Worm (Caenorhabditis elegans) whole organism, late embryonic: ENCODE measurements around the gene F27B3.8.

Experiments used
- C08G9.2 ChIP-seq: sonication (generic microtip); optimal IDR thresholded peaks from 2 replicates; lab custom pipeline; 2016; ENCODE audit warnings: mild to moderate bottlenecking, missing genetic modification characterization, moderate library complexity, missing compliant biosample characterization
- F13H6.1 ChIP-seq: sonication (generic microtip); optimal IDR thresholded peaks from 2 replicates; lab custom pipeline; 2016; ENCODE audit warnings: missing genetic modification characterization, missing compliant biosample characterization
- K02D7.2 ChIP-seq: sonication (generic microtip); optimal IDR thresholded peaks from 2 replicates; lab custom pipeline; 2017; ENCODE audit warnings: mild to moderate bottlenecking, missing genetic modification characterization, missing compliant biosample characterization
- K09A11.1 ChIP-seq: sonication (generic microtip); optimal IDR thresholded peaks from 2 replicates; lab custom pipeline; 2017; ENCODE audit warnings: antibody characterized with exemption, mild to moderate bottlenecking, missing genetic modification characterization, missing compliant biosample characterization; ENCODE audit not compliant: insufficient read depth
- T23F11.4 ChIP-seq: fragments of 200-800 bp; sonication (Bioruptor generic); optimal IDR thresholded peaks from 2 replicates; lab custom pipeline; 2018; ENCODE audit warnings: mild to moderate bottlenecking, missing genetic modification characterization, missing compliant biosample characterization
- ahr-1 ChIP-seq: sonication (generic microtip); optimal IDR thresholded peaks from 2 replicates; lab custom pipeline; 2016; ENCODE audit warnings: missing genetic modification characterization, missing compliant biosample characterization
- ama-1 ChIP-seq: fragments of 150-350 bp; optimal IDR thresholded peaks from 2 replicates; lab custom pipeline; 2014
- ceh-14 ChIP-seq: sonication (generic microtip); optimal IDR thresholded peaks from 2 replicates; lab custom pipeline; 2016; ENCODE audit warnings: missing genotype, missing genetic modification characterization, missing compliant biosample characterization
- ceh-2 ChIP-seq: sonication (generic microtip); optimal IDR thresholded peaks from 2 replicates; lab custom pipeline; 2016; ENCODE audit warnings: missing genotype, missing genetic modification characterization, missing compliant biosample characterization
- ceh-22 ChIP-seq: sonication (generic microtip); optimal IDR thresholded peaks from 2 replicates; lab custom pipeline; 2017; ENCODE audit warnings: missing biosample characterization, missing genetic modification characterization
- ceh-24 ChIP-seq: sonication (generic microtip); optimal IDR thresholded peaks from 2 replicates; lab custom pipeline; 2016; ENCODE audit warnings: mild to moderate bottlenecking, missing genetic modification characterization, missing compliant biosample characterization
- ceh-34 ChIP-seq: sonication (generic microtip); optimal IDR thresholded peaks from 2 replicates; lab custom pipeline; 2016; ENCODE audit warnings: mild to moderate bottlenecking, missing genetic modification characterization, missing compliant biosample characterization
- ceh-45 ChIP-seq: fragments of 200-800 bp; sonication (Bioruptor generic); IDR thresholded peaks from 2 replicates; pipeline ENCODE4 v1.3.6; 2022; ENCODE audit warnings: missing genetic modification reagents, missing genetic modification characterization, missing compliant biosample characterization
- ceh-48 ChIP-seq: sonication (generic microtip); optimal IDR thresholded peaks from 2 replicates; lab custom pipeline; 2016; ENCODE audit warnings: missing genetic modification characterization, inconsistent platforms, missing compliant biosample characterization
- ceh-6 ChIP-seq: fragments of 200-800 bp; sonication (Bioruptor generic); optimal IDR thresholded peaks from 2 replicates; lab custom pipeline; 2018; ENCODE audit warnings: mild to moderate bottlenecking, missing genetic modification characterization, missing compliant biosample characterization
- che-1 ChIP-seq: sonication (generic microtip); optimal IDR thresholded peaks from 2 replicates; lab custom pipeline; 2016; ENCODE audit warnings: mild to moderate bottlenecking, missing genetic modification characterization, missing compliant biosample characterization
- elt-4 ChIP-seq: sonication (generic microtip); optimal IDR thresholded peaks from 2 replicates; lab custom pipeline; 2016; ENCODE audit warnings: missing genetic modification characterization, missing compliant biosample characterization
- ets-4 ChIP-seq: sonication (generic microtip); optimal IDR thresholded peaks from 2 replicates; lab custom pipeline; 2016; ENCODE audit warnings: missing genetic modification characterization, missing compliant biosample characterization
- eyg-1 ChIP-seq: sonication (generic microtip); optimal IDR thresholded peaks from 2 replicates; lab custom pipeline; 2016; ENCODE audit warnings: missing genotype, missing genetic modification characterization, missing compliant biosample characterization
- fax-1 ChIP-seq: sonication (generic microtip); optimal IDR thresholded peaks from 2 replicates; lab custom pipeline; 2016; ENCODE audit warnings: missing genotype, missing genetic modification characterization, missing compliant biosample characterization
- fkh-10 ChIP-seq: fragments of 150-350 bp; optimal IDR thresholded peaks from 2 replicates; lab custom pipeline; 2014; ENCODE audit warnings: missing biosample characterization, missing genetic modification reagents, missing genetic modification characterization
- fkh-6 ChIP-seq: sonication (generic microtip); optimal IDR thresholded peaks from 2 replicates; lab custom pipeline; 2016; ENCODE audit warnings: missing genetic modification characterization, missing compliant biosample characterization
- gmeb-2 ChIP-seq: sonication (generic microtip); optimal IDR thresholded peaks from 2 replicates; lab custom pipeline; 2016; ENCODE audit warnings: missing genetic modification characterization, inconsistent platforms, missing compliant biosample characterization
- hlh-13 ChIP-seq: fragments of 200-800 bp; sonication (Bioruptor generic); optimal IDR thresholded peaks from 2 replicates; lab custom pipeline; 2018; ENCODE audit warnings: mild to moderate bottlenecking, missing genetic modification characterization, missing compliant biosample characterization
- hlh-30 ChIP-seq: sonication (generic microtip); optimal IDR thresholded peaks from 2 replicates; lab custom pipeline; 2017; ENCODE audit warnings: antibody characterized with exemption, missing genetic modification characterization, missing compliant biosample characterization; ENCODE audit not compliant: insufficient read depth
- hlh-6 ChIP-seq: sonication (generic microtip); optimal IDR thresholded peaks from 2 replicates; lab custom pipeline; 2016; ENCODE audit warnings: missing genotype, missing genetic modification characterization, missing compliant biosample characterization
- hlh-8 ChIP-seq: sonication (generic microtip); optimal IDR thresholded peaks from 2 replicates; lab custom pipeline; 2016; ENCODE audit warnings: missing genotype, missing genetic modification characterization, missing compliant biosample characterization
- lim-6 ChIP-seq: sonication (generic microtip); optimal IDR thresholded peaks from 2 replicates; lab custom pipeline; 2016; ENCODE audit warnings: missing genetic modification characterization, missing compliant biosample characterization
- lin-11 ChIP-seq: fragments of 200-800 bp; sonication (Bioruptor generic); optimal IDR thresholded peaks from 2 replicates; lab custom pipeline; 2018; ENCODE audit warnings: mild to moderate bottlenecking, missing genetic modification characterization, missing compliant biosample characterization
- madf-2 ChIP-seq: sonication (generic microtip); optimal IDR thresholded peaks from 2 replicates; lab custom pipeline; 2017; ENCODE audit warnings: missing genetic modification characterization, missing compliant biosample characterization
- mec-3 ChIP-seq: sonication (generic microtip); optimal IDR thresholded peaks from 2 replicates; lab custom pipeline; 2016; ENCODE audit warnings: borderline replicate concordance, missing genetic modification characterization, missing compliant biosample characterization
- nfya-1 ChIP-seq: sonication (generic microtip); optimal IDR thresholded peaks from 2 replicates; lab custom pipeline; 2017; ENCODE audit warnings: missing genetic modification characterization, mild to moderate bottlenecking, missing compliant biosample characterization, antibody characterized with exemption, moderate library complexity
- nhr-11 ChIP-seq: fragments of 150-350 bp; optimal IDR thresholded peaks from 2 replicates; lab custom pipeline; 2014; ENCODE audit warnings: missing biosample characterization, missing genetic modification characterization
- nhr-232 ChIP-seq: sonication (generic microtip); optimal IDR thresholded peaks from 2 replicates; lab custom pipeline; 2016; ENCODE audit warnings: missing genetic modification characterization, missing compliant biosample characterization
- npax-4 ChIP-seq: sonication (generic microtip); optimal IDR thresholded peaks from 2 replicates; lab custom pipeline; 2016; ENCODE audit warnings: missing genetic modification characterization, missing compliant biosample characterization
- odd-2 ChIP-seq: sonication (generic microtip); optimal IDR thresholded peaks from 2 replicates; lab custom pipeline; 2017; ENCODE audit warnings: antibody characterized with exemption, mild to moderate bottlenecking, missing genetic modification characterization, missing compliant biosample characterization
- pat-9 ChIP-seq: fragments of 200-800 bp; sonication (Bioruptor generic); optimal IDR thresholded peaks from 2 replicates; lab custom pipeline; 2018; ENCODE audit warnings: mild to moderate bottlenecking, missing genetic modification characterization, moderate library complexity, missing compliant biosample characterization
- pax-1 ChIP-seq: fragments of 150-350 bp; optimal IDR thresholded peaks from 2 replicates; lab custom pipeline; 2014; ENCODE audit warnings: missing biosample characterization, missing genetic modification characterization
- pha-2 ChIP-seq: sonication (generic microtip); optimal IDR thresholded peaks from 2 replicates; lab custom pipeline; 2017; ENCODE audit warnings: mild to moderate bottlenecking, missing genetic modification characterization, missing compliant biosample characterization
- pqm-1 ChIP-seq: sonication (generic microtip); optimal IDR thresholded peaks from 2 replicates; lab custom pipeline; 2016; ENCODE audit warnings: missing genetic modification characterization, missing compliant biosample characterization
- pros-1 ChIP-seq: fragments of 150-350 bp; optimal IDR thresholded peaks from 2 replicates; lab custom pipeline; 2014; ENCODE audit warnings: missing biosample characterization, missing genetic modification reagents, missing genetic modification characterization
- rnt-1 ChIP-seq: sonication (generic microtip); optimal IDR thresholded peaks from 2 replicates; lab custom pipeline; 2016; ENCODE audit warnings: missing genetic modification characterization, missing compliant biosample characterization
- sdc-2 ChIP-seq: sonication (generic microtip); optimal IDR thresholded peaks from 2 replicates; lab custom pipeline; 2016; ENCODE audit warnings: missing genotype, missing genetic modification characterization, missing compliant biosample characterization
- sox-2 ChIP-seq: fragments of 200-800 bp; sonication (Bioruptor generic); IDR thresholded peaks from 2 replicates; pipeline ENCODE4 v1.3.6; 2022; ENCODE audit warnings: missing genetic modification reagents, missing genetic modification characterization, missing compliant biosample characterization
- syd-9 ChIP-seq: sonication (generic microtip); optimal IDR thresholded peaks from 2 replicates; lab custom pipeline; 2016; ENCODE audit warnings: mild to moderate bottlenecking, missing genetic modification characterization, moderate library complexity, missing compliant biosample characterization
- tbx-2 ChIP-seq: sonication (generic microtip); optimal IDR thresholded peaks from 2 replicates; lab custom pipeline; 2016; ENCODE audit warnings: missing genetic modification characterization, missing compliant biosample characterization
- unc-42 ChIP-seq: sonication (generic microtip); optimal IDR thresholded peaks from 2 replicates; lab custom pipeline; 2016; ENCODE audit warnings: missing genotype, missing genetic modification characterization, missing compliant biosample characterization
- unc-55 ChIP-seq: sonication (generic microtip); optimal IDR thresholded peaks from 2 replicates; lab custom pipeline; 2017; ENCODE audit warnings: missing biosample characterization, missing genetic modification reagents, missing genetic modification characterization
- unc-86 ChIP-seq: sonication (generic microtip); optimal IDR thresholded peaks from 2 replicates; lab custom pipeline; 2016; ENCODE audit warnings: missing genetic modification characterization, missing compliant biosample characterization
- zip-5 ChIP-seq: sonication (generic microtip); optimal IDR thresholded peaks from 2 replicates; lab custom pipeline; 2016; ENCODE audit warnings: missing genetic modification characterization, missing compliant biosample characterization
- ztf-16 ChIP-seq: sonication (generic microtip); optimal IDR thresholded peaks from 2 replicates; lab custom pipeline; 2017; ENCODE audit warnings: missing genetic modification characterization, missing compliant biosample characterization

The F27B3.8 gene

ce11 chrIII:6605442-6605992, 26.0 kb downstream of the F27B3.8 start:
- TF ChIP-seq rnt-1 (tag; lab: Kevin White, UChicago) (no peak), ceh-6 (GFP tag; lab: Kevin White, UChicago) (no peak), npax-4 (no peak), nfya-1 (tag; lab: Kevin White, UChicago) (peak; percentile 8), hlh-13 (GFP tag; lab: Kevin White, UChicago) (no peak), unc-86 (tag; lab: Kevin White, UChicago) (no peak), hlh-8 (no peak), ceh-34 (tag; lab: Kevin White, UChicago) (no peak), unc-55 (GFP tag; lab: Kevin White, UChicago) (peak; percentile 46), tbx-2 (tag; lab: Kevin White, UChicago) (no peak), sox-2 (GFP tag; lab: Robert Waterston, UW) (peak; percentile 4; the same call in 1 of the 2 replicates)
- TF ChIP-seq, all 69 proteins: peak for 3

- TF ChIP-seq zip-5 (tag; lab: Kevin White, UChicago) (no peak), ztf-16 (tag; lab: Kevin White, UChicago) (no peak), nfya-1 (tag; lab: Kevin White, UChicago) (peak; percentile 80), F13H6.1 (no peak), nhr-11 (no peak), ceh-48 (no peak), tbx-2 (tag; lab: Kevin White, UChicago) (peak; percentile 3), ceh-22 (tag; lab: Kevin White, UChicago) (no peak), mec-3 (tag; lab: Kevin White, UChicago) (no peak), eyg-1 (tag; lab: Kevin White, UChicago) (no peak), fax-1 (no peak), K09A11.1 (tag; lab: Kevin White, UChicago) (no peak), madf-2 (tag; lab: Kevin White, UChicago) (no peak), pros-1 (tag; lab: Kevin White, UChicago) (no peak), npax-4 (no peak), ceh-14 (peak; percentile 17), ama-1 (no peak), pha-2 (tag; lab: Kevin White, UChicago) (no peak), C08G9.2 (tag; lab: Kevin White, UChicago) (no peak), fkh-10 (GFP tag; lab: Kevin White, UChicago) (no peak), odd-2 (tag; lab: Kevin White, UChicago) (no peak), pat-9 (tag; lab: Kevin White, UChicago) (no peak), lin-11 (no peak), ceh-2 (tag; lab: Kevin White, UChicago) (no peak), ets-4 (tag; lab: Kevin White, UChicago) (no peak), hlh-6 (no peak), ceh-24 (tag; lab: Kevin White, UChicago) (no peak), K02D7.2 (tag; lab: Kevin White, UChicago) (no peak), gmeb-2 (tag; lab: Kevin White, UChicago) (no peak), ceh-45 (GFP tag; lab: Robert Waterston, UW) (no peak), fkh-6 (tag; lab: Kevin White, UChicago) (no peak), hlh-30 (peak; percentile 61), elt-4 (tag; lab: Kevin White, UChicago) (no peak), unc-86 (tag; lab: Kevin White, UChicago) (no peak), che-1 (no peak), lim-6 (tag; lab: Kevin White, UChicago) (no peak), pqm-1 (no peak), unc-42 (tag; lab: Kevin White, UChicago) (peak; percentile 27), ceh-34 (tag; lab: Kevin White, UChicago) (no peak), ahr-1 (tag; lab: Kevin White, UChicago) (no peak), sdc-2 (tag; lab: Kevin White, UChicago) (no peak), rnt-1 (tag; lab: Kevin White, UChicago) (no peak), syd-9 (no peak), T23F11.4 (no peak), pax-1 (no peak), nhr-232 (no peak)
These were observed 26.5 kb downstream of the F27B3.8 start for ce11 chrIII:6606022-6606467.
